Fruit fly (Drosophila melanogaster) whole organism, embryonic: Measurements from ENCODE around the gene PCNA2.

ENCODE experiments used
- Atf-2 ChIP-seq: fragments of 200-800 bp; sonication (Bioruptor generic); optimal IDR thresholded peaks from 2 replicates; lab custom pipeline; 2016; ENCODE audit warnings: missing biosample characterization, missing genetic modification characterization
- Bgb ChIP-seq: fragments of 200-800 bp; sonication (Bioruptor generic); IDR thresholded peaks from 2 replicates; pipeline ENCODE4 v1.3.6; 2022; ENCODE audit warnings: missing biosample characterization, missing genetic modification characterization; ENCODE audit not compliant: partially characterized antibody
- CG10543 ChIP-seq: fragments of 200-800 bp; sonication (Bioruptor generic); optimal IDR thresholded peaks from 3 replicates; lab custom pipeline; 2017; ENCODE audit warnings: missing biosample characterization, mild to moderate bottlenecking, missing genetic modification characterization, moderate library complexity
- CG11398 ChIP-seq: fragments of 200-800 bp; sonication (Bioruptor generic); optimal IDR thresholded peaks from 2 replicates; lab custom pipeline; 2016; ENCODE audit warnings: missing biosample characterization, missing genetic modification characterization
- CG11560 ChIP-seq: fragments of 200-800 bp; sonication (Bioruptor generic); IDR thresholded peaks from 3 replicates; pipeline ENCODE4 v1.3.6; 2022; ENCODE audit warnings: missing biosample characterization, missing genetic modification characterization
- CG11723 ChIP-seq: fragments of 200-800 bp; sonication (Bioruptor generic); optimal IDR thresholded peaks from 2 replicates; lab custom pipeline; 2017; ENCODE audit warnings: missing biosample characterization, mild to moderate bottlenecking, missing genetic modification characterization
- CG12236 ChIP-seq: fragments of 200-800 bp; sonication (Bioruptor generic); optimal IDR thresholded peaks from 2 replicates; lab custom pipeline; 2016; ENCODE audit warnings: missing biosample characterization, missing genetic modification characterization
- CG12769 ChIP-seq: fragments of 200-800 bp; sonication (Bioruptor generic); optimal IDR thresholded peaks from 2 replicates; lab custom pipeline; 2019; ENCODE audit warnings: missing biosample characterization, mild to moderate bottlenecking, missing genetic modification characterization, moderate library complexity
- CG14860 ChIP-seq: fragments of 200-800 bp; sonication (Bioruptor generic); IDR thresholded peaks from 3 replicates; pipeline ENCODE4 v1.3.6; 2022; ENCODE audit warnings: missing biosample characterization, missing genetic modification characterization; ENCODE audit not compliant: partially characterized antibody
- CG15696 ChIP-seq: fragments of 200-800 bp; sonication (Bioruptor generic); optimal IDR thresholded peaks from 2 replicates; lab custom pipeline; 2019; ENCODE audit warnings: missing biosample characterization, mild to moderate bottlenecking, missing genetic modification characterization, moderate library complexity
- CG1647 ChIP-seq: fragments of 200-800 bp; sonication (Bioruptor generic); optimal IDR thresholded peaks from 3 replicates; lab custom pipeline; 2016; ENCODE audit warnings: missing biosample characterization, missing genetic modification characterization
- CG17361 ChIP-seq: fragments of 200-800 bp; sonication (Bioruptor generic); IDR thresholded peaks from 3 replicates; pipeline ENCODE4 v1.3.6; 2022; ENCODE audit warnings: missing biosample characterization, missing genetic modification characterization
- CG2678 ChIP-seq: fragments of 200-800 bp; sonication (Bioruptor generic); optimal IDR thresholded peaks from 3 replicates; lab custom pipeline; 2019; ENCODE audit warnings: missing biosample characterization, mild to moderate bottlenecking, missing genetic modification characterization, moderate library complexity
- CG32532 ChIP-seq: fragments of 200-800 bp; sonication (Bioruptor generic); IDR thresholded peaks from 2 replicates; pipeline ENCODE4 v1.3.6; 2022; ENCODE audit warnings: missing biosample characterization, missing genetic modification characterization
- CG3407 ChIP-seq: fragments of 200-800 bp; sonication (Bioruptor generic); optimal IDR thresholded peaks from 2 replicates; lab custom pipeline; 2018; ENCODE audit warnings: missing biosample characterization, mild to moderate bottlenecking, missing genetic modification characterization
- CG34376 ChIP-seq: fragments of 200-800 bp; sonication (Bioruptor generic); optimal IDR thresholded peaks from 2 replicates; lab custom pipeline; 2018; ENCODE audit warnings: missing biosample characterization, mild to moderate bottlenecking, missing genetic modification characterization
- CG4328 ChIP-seq: fragments of 200-800 bp; sonication (Bioruptor generic); optimal IDR thresholded peaks from 3 replicates; lab custom pipeline; 2017; ENCODE audit warnings: missing biosample characterization, missing genetic modification reagents, missing genetic modification characterization
- CG5180 ChIP-seq: fragments of 200-800 bp; sonication (Bioruptor generic); optimal IDR thresholded peaks from 3 replicates; lab custom pipeline; 2017; ENCODE audit warnings: missing biosample characterization, missing genetic modification characterization, mild to moderate bottlenecking, moderate library complexity, missing genetic modification reagents
- CG6683 ChIP-seq: fragments of 200-800 bp; sonication (Bioruptor generic); optimal IDR thresholded peaks from 2 replicates; lab custom pipeline; 2017; ENCODE audit warnings: missing biosample characterization, mild to moderate bottlenecking, missing genetic modification characterization, missing genetic modification reagents
- CG6689 ChIP-seq: fragments of 200-800 bp; sonication (Bioruptor generic); IDR thresholded peaks from 2 replicates; pipeline ENCODE4 v1.3.6; 2022; ENCODE audit warnings: missing biosample characterization, missing genetic modification characterization
- D ChIP-seq, 2 experiments: fragments of 200-800 bp in 1 of 2; fragments of >200 bp in 1 of 2; sonication (Bioruptor generic) in 1 of 2; optimal IDR thresholded peaks; 2 replicates in 1 of 2; 3 replicates in 1 of 2; lab custom pipeline; 2017; ENCODE audit warnings: mild to moderate bottlenecking in 1 of 2, missing biosample characterization in 1 of 2, missing genetic modification characterization in 1 of 2, missing genetic modification reagents in 1 of 2
- Dad ChIP-seq: fragments of 200-800 bp; sonication (Bioruptor generic); optimal IDR thresholded peaks from 3 replicates; lab custom pipeline; 2016; ENCODE audit warnings: missing biosample characterization, missing genetic modification characterization
- Dip3 ChIP-seq: fragments of 200-800 bp; sonication (Bioruptor generic); optimal IDR thresholded peaks from 3 replicates; lab custom pipeline; 2016; ENCODE audit warnings: missing biosample characterization, missing genetic modification characterization
- Doc3 ChIP-seq: fragments of 200-800 bp; sonication (Bioruptor generic); IDR thresholded peaks from 3 replicates; pipeline ENCODE4 v1.3.6; 2022; ENCODE audit warnings: missing biosample characterization, missing genetic modification characterization; ENCODE audit not compliant: partially characterized antibody
- GATAe ChIP-seq: fragments of 200-800 bp; sonication (Bioruptor generic); conservative IDR thresholded peaks from 2 replicates; pipeline ENCODE4 v1.3.6; 2022; ENCODE audit warnings: missing biosample characterization, missing genetic modification characterization
- Hr78 ChIP-seq, 2 experiments: fragments of 200-800 bp in 1 of 2; fragments of >200 bp in 1 of 2; sonication (Bioruptor generic) in 1 of 2; optimal IDR thresholded peaks; 2 replicates each; lab custom pipeline; 2017 to 2019; ENCODE audit warnings: missing biosample characterization in 2 of 2, missing genetic modification characterization in 2 of 2, mild to moderate bottlenecking in 1 of 2, moderate library complexity in 1 of 2
- Lhr ChIP-seq: fragments of 200-800 bp; sonication (Bioruptor generic); optimal IDR thresholded peaks from 3 replicates; lab custom pipeline; 2017; ENCODE audit warnings: mild to moderate bottlenecking, missing biosample characterization, missing genetic modification reagents, missing genetic modification characterization
- Ptx1 ChIP-seq: fragments of 200-800 bp; sonication (Bioruptor generic); IDR thresholded peaks from 2 replicates; pipeline ENCODE4 v1.3.6; 2022; ENCODE audit warnings: missing biosample characterization, missing genetic modification characterization
- ap ChIP-seq: fragments of 200-800 bp; sonication (Bioruptor generic); IDR thresholded peaks from 2 replicates; pipeline ENCODE4 v1.3.6; 2022; ENCODE audit warnings: missing biosample characterization, missing genetic modification characterization
- ara ChIP-seq: fragments of 200-800 bp; sonication (Bioruptor generic); IDR thresholded peaks from 2 replicates; pipeline ENCODE4 v1.3.6; 2022; ENCODE audit warnings: missing biosample characterization, missing genetic modification characterization
- bigmax ChIP-seq: fragments of 200-800 bp; sonication (Bioruptor generic); optimal IDR thresholded peaks from 2 replicates; lab custom pipeline; 2018; ENCODE audit warnings: missing biosample characterization, mild to moderate bottlenecking, missing genetic modification characterization
- fd102C ChIP-seq: fragments of 200-800 bp; sonication (Bioruptor generic); optimal IDR thresholded peaks from 2 replicates; lab custom pipeline; 2018; ENCODE audit warnings: missing biosample characterization, mild to moderate bottlenecking, missing genetic modification characterization, moderate library complexity
- gce ChIP-seq: fragments of 200-800 bp; sonication (Bioruptor generic); IDR thresholded peaks from 3 replicates; pipeline ENCODE4 v1.3.6; 2022; ENCODE audit warnings: missing biosample characterization, missing genetic modification characterization
- hb ChIP-seq: fragments of 200-800 bp; sonication (Bioruptor generic); IDR thresholded peaks from 3 replicates; pipeline ENCODE4 v1.3.6; 2022; ENCODE audit warnings: missing biosample characterization, missing genetic modification characterization; ENCODE audit not compliant: partially characterized antibody
- knrl ChIP-seq: fragments of 200-800 bp; sonication (Bioruptor generic); IDR thresholded peaks from 3 replicates; pipeline ENCODE4 v1.3.6; 2022; ENCODE audit warnings: missing biosample characterization, missing genetic modification characterization; ENCODE audit not compliant: partially characterized antibody
- lab ChIP-seq: fragments of 200-800 bp; sonication (Bioruptor generic); optimal IDR thresholded peaks from 3 replicates; lab custom pipeline; 2017; ENCODE audit warnings: missing biosample characterization, missing genetic modification characterization, mild to moderate bottlenecking, moderate library complexity, missing genetic modification reagents
- lbe ChIP-seq: fragments of 200-800 bp; sonication (Bioruptor generic); optimal IDR thresholded peaks from 2 replicates; lab custom pipeline; 2016; ENCODE audit warnings: missing biosample characterization, mild to moderate bottlenecking, missing genetic modification characterization
- lilli ChIP-seq: fragments of 200-800 bp; sonication (Bioruptor generic); optimal IDR thresholded peaks from 3 replicates; lab custom pipeline; 2016; ENCODE audit warnings: missing biosample characterization, missing genetic modification characterization
- nerfin-2 ChIP-seq: fragments of 200-800 bp; sonication (Bioruptor generic); IDR thresholded peaks from 2 replicates; pipeline ENCODE4 v1.3.6; 2022; ENCODE audit warnings: missing biosample characterization, missing genetic modification characterization; ENCODE audit not compliant: partially characterized antibody
- peb ChIP-seq: fragments of 200-800 bp; sonication (Bioruptor generic); IDR thresholded peaks from 2 replicates; pipeline ENCODE4 v1.3.6; 2022; ENCODE audit warnings: missing biosample characterization, missing genetic modification characterization
- pum ChIP-seq: fragments of 200-800 bp; sonication (Bioruptor generic); optimal IDR thresholded peaks from 2 replicates; lab custom pipeline; 2016; ENCODE audit warnings: missing biosample characterization, missing genetic modification characterization
- ranshi ChIP-seq: fragments of 200-800 bp; sonication (Bioruptor generic); IDR thresholded peaks from 2 replicates; pipeline ENCODE4 v1.3.6; 2022; ENCODE audit warnings: missing biosample characterization, missing genetic modification characterization
- sob ChIP-seq: fragments of 200-800 bp; sonication (Bioruptor generic); IDR thresholded peaks from 2 replicates; pipeline ENCODE4 v1.3.6; 2022; ENCODE audit warnings: missing biosample characterization, missing genetic modification characterization
- sqz ChIP-seq: fragments of 200-800 bp; sonication (Bioruptor generic); optimal IDR thresholded peaks from 3 replicates; lab custom pipeline; 2018; ENCODE audit warnings: missing biosample characterization, mild to moderate bottlenecking, missing genetic modification characterization
- stwl ChIP-seq: fragments of 200-800 bp; sonication (Bioruptor generic); optimal IDR thresholded peaks from 3 replicates; lab custom pipeline; 2018; ENCODE audit warnings: missing biosample characterization, mild to moderate bottlenecking, missing genetic modification characterization, moderate library complexity
- tgo ChIP-seq: fragments of 200-800 bp; sonication (Bioruptor generic); IDR thresholded peaks from 3 replicates; pipeline ENCODE4 v1.3.6; 2022; ENCODE audit warnings: missing biosample characterization, missing genetic modification characterization
- zfh1 ChIP-seq: fragments of 200-800 bp; sonication (Bioruptor generic); IDR thresholded peaks from 3 replicates; pipeline ENCODE4 v1.3.6; 2022; ENCODE audit warnings: missing biosample characterization, missing genetic modification characterization

PCNA2 gene

DNA sequence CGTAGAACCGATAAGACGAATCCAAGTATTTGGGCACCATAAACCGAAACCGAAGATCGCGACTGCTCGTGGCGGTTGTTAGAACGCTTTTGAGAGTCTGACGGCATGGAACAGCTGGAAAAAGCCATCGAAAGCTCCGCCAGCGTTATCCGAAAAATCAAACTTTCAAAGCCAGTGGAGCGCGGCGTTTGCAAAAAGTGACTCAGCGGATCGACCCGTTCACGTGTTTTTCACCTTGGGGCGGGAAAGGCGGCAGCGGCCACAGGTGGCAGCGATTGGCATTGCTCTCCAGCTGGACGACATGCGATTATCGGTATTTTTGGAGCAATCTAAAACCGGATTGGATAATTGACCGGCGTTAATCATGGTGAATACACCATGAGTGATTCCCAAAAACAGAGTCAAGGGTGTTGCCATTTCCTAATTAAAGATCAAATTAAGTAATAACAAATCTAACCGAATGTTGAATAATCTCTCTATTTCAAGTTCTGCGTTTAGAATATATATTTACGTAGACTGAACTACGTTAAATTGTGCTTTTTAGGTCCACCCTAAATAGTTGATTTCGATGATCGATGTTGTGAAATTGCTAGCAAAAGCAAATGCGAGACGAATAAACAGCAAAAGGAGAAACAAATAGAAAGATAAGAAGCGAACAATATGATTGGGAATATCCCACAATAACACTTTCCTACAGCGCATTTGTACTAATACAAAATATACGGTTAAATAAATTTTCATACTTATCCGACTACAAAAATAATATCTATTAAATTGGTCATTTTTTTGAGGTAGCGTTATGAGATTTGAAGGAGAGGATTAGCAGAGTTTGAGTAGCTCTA, 36.7 kb downstream of the PCNA2 start, which contains the start of gene CG10337 (continued):
- TF ChIP-seq sqz (GFP tag; lab: Kevin White, UChicago) (peak; percentile 35), CG32532 (GFP tag; lab: Robert Waterston, UW) (peak; percentile 49), CG17361 (GFP tag; lab: Robert Waterston, UW) (peak; percentile 30; the same call in 1 of the 3 replicates), CG15696 (peak; percentile 19), tgo (GFP tag; lab: Robert Waterston, UW) (no peak), CG1647 (GFP tag; lab: Kevin White, UChicago) (peak; percentile 22), lbe (no peak), CG11723 (GFP tag; lab: Kevin White, UChicago) (peak; percentile 12), lab (peak; percentile 86), CG2678 (tag; lab: Kevin White, UChicago) (peak; percentile 73), ap (no peak), peb (GFP tag; lab: Robert Waterston, UW) (no peak), nerfin-2 (GFP tag; lab: Robert Waterston, UW) (no peak), Ptx1 (GFP tag; lab: Robert Waterston, UW) (peak; percentile 25; the same call in 1 of the 2 replicates), zfh1 (GFP tag; lab: Robert Waterston, UW) (no peak), hb (GFP tag; lab: Robert Waterston, UW) (no peak), pum (GFP tag; lab: Kevin White, UChicago) (no peak), CG11398 (peak; percentile 31), CG6683 (GFP tag; lab: Kevin White, UChicago) (peak; percentile 6), CG5180 (peak; percentile 37), fd102C (GFP tag; lab: Kevin White, UChicago) (no peak), ranshi (GFP tag; lab: Robert Waterston, UW) (0 out of 2 replicates have a peak, but pooled peaks have one; percentile 11), Doc3 (GFP tag; lab: Robert Waterston, UW) (no peak), Bgb (no peak), GATAe (no peak), Hr78 (GFP tag; optimal IDR thresholded peaks at IDR 0.05; lab: Kevin White, UChicago) (no peak), Lhr (GFP tag; lab: Kevin White, UChicago) (no peak), lilli (GFP tag; lab: Kevin White, UChicago) (peak; percentile 70), bigmax (no peak), stwl (tag; lab: Kevin White, UChicago) (no peak), sob (GFP tag; lab: Robert Waterston, UW) (0 out of 2 replicates have a peak, but pooled peaks have one; percentile 32), Dad (GFP tag; lab: Kevin White, UChicago) (no peak), gce (GFP tag; lab: Robert Waterston, UW) (0 out of 3 replicates have a peak, but pooled peaks have one; percentile 44), D (optimal IDR thresholded peaks at IDR 0.05; lab: Kevin White, UChicago) (no peak), D (GFP tag; optimal IDR thresholded peaks at IDR 0.05; lab: Kevin White, UChicago) (peak; percentile 53), CG12769 (peak; percentile 60), CG34376 (GFP tag; lab: Kevin White, UChicago) (peak; percentile 54), ara (GFP tag; lab: Robert Waterston, UW) (peak; percentile 48), CG11560 (no peak), Atf-2 (GFP tag; lab: Kevin White, UChicago) (no peak), CG12236 (GFP tag; lab: Kevin White, UChicago) (no peak), CG10543 (GFP tag; lab: Kevin White, UChicago) (peak; percentile 86), CG4328 (GFP tag; lab: Kevin White, UChicago) (peak; percentile 17), CG6689 (GFP tag; lab: Robert Waterston, UW) (peak; percentile 5), CG3407 (GFP tag; lab: Kevin White, UChicago) (no peak), CG14860 (GFP tag; lab: Robert Waterston, UW) (no peak), Dip3 (GFP tag; lab: Kevin White, UChicago) (no peak), knrl (GFP tag; lab: Robert Waterston, UW) (no peak)
